Fruit fly (Drosophila melanogaster) whole organism, embryonic: ENCODE results near the gene cup.

Experiments
- Asciz ChIP-seq: fragments of 200-800 bp; sonication (Bioruptor generic); optimal IDR thresholded peaks from 2 replicates; lab custom pipeline; 2017; ENCODE audit warnings: missing biosample characterization, mild to moderate bottlenecking, missing genetic modification characterization, missing genetic modification reagents
- Awh ChIP-seq: fragments of 200-800 bp; sonication (Bioruptor generic); IDR thresholded peaks from 2 replicates; pipeline ENCODE4, ENCODE4 v1.3.6; 2022; ENCODE audit warnings: missing biosample characterization, missing genetic modification characterization
- CG10209 ChIP-seq: fragments of 200-800 bp; sonication (Bioruptor generic); optimal IDR thresholded peaks from 3 replicates; lab custom pipeline; 2017; ENCODE audit warnings: missing biosample characterization, mild to moderate bottlenecking, missing genetic modification characterization, missing genetic modification reagents
- CG10431 ChIP-seq: fragments of 200-800 bp; sonication (Bioruptor generic); optimal IDR thresholded peaks from 3 replicates; lab custom pipeline; 2018; ENCODE audit warnings: missing biosample characterization, mild to moderate bottlenecking, missing genetic modification characterization
- CG13775 ChIP-seq: fragments of 200-800 bp; sonication (Bioruptor generic); optimal IDR thresholded peaks from 3 replicates; lab custom pipeline; 2017; ENCODE audit warnings: missing biosample characterization, mild to moderate bottlenecking, missing genetic modification characterization
- CG17385 ChIP-seq: fragments of 200-800 bp; sonication (Bioruptor generic); optimal IDR thresholded peaks from 3 replicates; lab custom pipeline; 2018; ENCODE audit warnings: missing biosample characterization, mild to moderate bottlenecking, missing genetic modification characterization
- CG17829 ChIP-seq: fragments of 200-800 bp; optimal IDR thresholded peaks from 2 replicates; lab custom pipeline; 2019; ENCODE audit warnings: missing biosample characterization, mild to moderate bottlenecking, missing genetic modification characterization, moderate library complexity
- CG18011 ChIP-seq: fragments of 200-800 bp; sonication (Bioruptor generic); optimal IDR thresholded peaks from 2 replicates; lab custom pipeline; 2017; ENCODE audit warnings: missing biosample characterization, missing genetic modification characterization, mild to moderate bottlenecking, moderate library complexity, missing genotype
- CG18599 ChIP-seq: fragments of 200-800 bp; sonication (Bioruptor generic); optimal IDR thresholded peaks from 3 replicates; lab custom pipeline; 2017; ENCODE audit warnings: missing biosample characterization, missing genetic modification characterization, mild to moderate bottlenecking, moderate library complexity, missing genetic modification reagents
- CG32767 ChIP-seq: fragments of 200-800 bp; sonication (Bioruptor generic); IDR thresholded peaks from 2 replicates; pipeline ENCODE4 v1.3.6; 2022; ENCODE audit warnings: missing biosample characterization, missing genetic modification characterization
- CG3847 ChIP-seq: fragments of 200-800 bp; sonication (Bioruptor generic); IDR thresholded peaks from 2 replicates; pipeline ENCODE4 v1.3.6; 2022; ENCODE audit warnings: missing biosample characterization, missing genetic modification characterization
- CG4360 ChIP-seq: fragments of 200-800 bp; sonication (Bioruptor generic); IDR thresholded peaks from 2 replicates; pipeline ENCODE4 v1.3.6; 2022; ENCODE audit warnings: missing biosample characterization, missing genetic modification characterization
- CG4424 ChIP-seq: fragments of 200-800 bp; sonication (Bioruptor generic); optimal IDR thresholded peaks from 3 replicates; lab custom pipeline; 2016; ENCODE audit warnings: missing biosample characterization, missing genetic modification characterization
- CG6175 ChIP-seq: fragments of 200-800 bp; sonication (Bioruptor generic); IDR thresholded peaks from 3 replicates; pipeline ENCODE4 v1.3.6; 2022; ENCODE audit warnings: missing biosample characterization, missing genetic modification characterization
- CG6254 ChIP-seq: fragments of 200-800 bp; sonication (Bioruptor generic); optimal IDR thresholded peaks from 3 replicates; lab custom pipeline; 2017; ENCODE audit warnings: mild to moderate bottlenecking, missing biosample characterization, missing genetic modification reagents, missing genetic modification characterization
- CG8388 ChIP-seq: fragments of 200-800 bp; sonication (Bioruptor generic); optimal IDR thresholded peaks from 2 replicates; lab custom pipeline; 2019; ENCODE audit warnings: missing biosample characterization, mild to moderate bottlenecking, missing genetic modification characterization, moderate library complexity
- D19B ChIP-seq: fragments of 200-800 bp; sonication (Bioruptor generic); optimal IDR thresholded peaks from 2 replicates; lab custom pipeline; 2017; ENCODE audit warnings: missing biosample characterization, mild to moderate bottlenecking, missing genetic modification characterization
- Dll ChIP-seq: fragments of 200-800 bp; sonication (Bioruptor generic); IDR thresholded peaks from 4 replicates; pipeline ENCODE4 v1.3.6; 2022; ENCODE audit warnings: missing biosample characterization, missing genetic modification characterization; ENCODE audit not compliant: partially characterized antibody
- Eip74EF ChIP-seq, 2 experiments: fragments of 200-800 bp in 1 of 2; fragments of >200 bp in 1 of 2; sonication (Bioruptor generic) in 1 of 2; optimal IDR thresholded peaks; 2 replicates each; lab custom pipeline; 2017 to 2019; ENCODE audit warnings: missing biosample characterization in 2 of 2, missing genetic modification characterization in 2 of 2, mild to moderate bottlenecking in 1 of 2, moderate library complexity in 1 of 2
- Ets65A ChIP-seq: fragments of 200-800 bp; sonication (Bioruptor generic); peaks from one replicate; lab custom pipeline; 2016; ENCODE audit warnings: missing biosample characterization, missing genetic modification characterization
- HmgD ChIP-seq: fragments of 200-800 bp; sonication (Bioruptor generic); optimal IDR thresholded peaks from 3 replicates; lab custom pipeline; 2016; ENCODE audit warnings: missing biosample characterization, missing genetic modification characterization
- Oaz ChIP-seq: fragments of 200-800 bp; sonication (Bioruptor generic); IDR thresholded peaks from 2 replicates; pipeline ENCODE4 v1.3.6; 2022; ENCODE audit warnings: missing biosample characterization, missing genetic modification characterization
- PHDP ChIP-seq: fragments of 200-800 bp; sonication (Bioruptor generic); optimal IDR thresholded peaks from 3 replicates; lab custom pipeline; 2018; ENCODE audit warnings: missing biosample characterization, mild to moderate bottlenecking, missing genetic modification characterization, moderate library complexity
- Rfx ChIP-seq: fragments of 200-800 bp; sonication (Bioruptor generic); IDR thresholded peaks from 2 replicates; pipeline ENCODE4 v1.3.6; 2022; ENCODE audit warnings: missing biosample characterization, missing genetic modification characterization
- bbx ChIP-seq: fragments of 200-800 bp; sonication (Bioruptor generic); IDR thresholded peaks from 2 replicates; pipeline ENCODE4 v1.3.6; 2022; ENCODE audit warnings: missing biosample characterization, missing genetic modification characterization; ENCODE audit not compliant: partially characterized antibody
- br ChIP-seq: fragments of >200 bp; optimal IDR thresholded peaks from 2 replicates; lab custom pipeline; 2017
- caup ChIP-seq: fragments of 200-800 bp; sonication (Bioruptor generic); optimal IDR thresholded peaks from 3 replicates; lab custom pipeline; 2017; ENCODE audit warnings: missing biosample characterization, mild to moderate bottlenecking, missing genetic modification characterization, moderate library complexity; ENCODE audit not compliant: severe bottlenecking
- dysf ChIP-seq: fragments of 200-800 bp; sonication (Bioruptor generic); IDR thresholded peaks from 3 replicates; pipeline ENCODE4 v1.3.6; 2022; ENCODE audit warnings: missing biosample characterization, missing genetic modification characterization
- fu2 ChIP-seq: fragments of 200-800 bp; sonication (Bioruptor generic); optimal IDR thresholded peaks from 2 replicates; lab custom pipeline; 2016; ENCODE audit warnings: missing biosample characterization, missing genetic modification characterization
- grau ChIP-seq: fragments of 200-800 bp; optimal IDR thresholded peaks from 3 replicates; lab custom pipeline; 2019; ENCODE audit warnings: missing biosample characterization, mild to moderate bottlenecking, missing genetic modification characterization, moderate library complexity
- hb ChIP-seq: fragments of 200-800 bp; sonication (Bioruptor generic); IDR thresholded peaks from 3 replicates; pipeline ENCODE4 v1.3.6; 2022; ENCODE audit warnings: missing biosample characterization, missing genetic modification characterization; ENCODE audit not compliant: partially characterized antibody
- hbn ChIP-seq: fragments of 200-800 bp; sonication (Bioruptor generic); IDR thresholded peaks from 2 replicates; pipeline ENCODE4 v1.3.6; 2022; ENCODE audit warnings: missing biosample characterization, missing genetic modification characterization; ENCODE audit not compliant: partially characterized antibody
- hkb ChIP-seq, 2 experiments: fragments of 200-800 bp in 1 of 2; fragments of >200 bp in 1 of 2; sonication (Bioruptor generic) in 1 of 2; IDR thresholded peaks in 1 of 2; optimal IDR thresholded peaks in 1 of 2; 2 replicates each; pipeline versions ENCODE4 v1.3.6 to Lab custom; 2017 to 2022; ENCODE audit warnings: missing biosample characterization in 1 of 2, missing genetic modification characterization in 1 of 2
- inv ChIP-seq: fragments of 200-800 bp; sonication (Bioruptor generic); IDR thresholded peaks from 2 replicates; pipeline ENCODE4 v1.3.6; 2022; ENCODE audit warnings: missing biosample characterization, missing genetic modification characterization; ENCODE audit not compliant: partially characterized antibody
- lola ChIP-seq, 3 experiments: fragments of >200 bp in 2 of 3; fragments of 200-800 bp in 1 of 3; sonication (Bioruptor generic) in 1 of 3; optimal IDR thresholded peaks; 2 replicates each; lab custom pipeline; 2017 to 2019; ENCODE audit warnings: missing biosample characterization in 3 of 3, missing genetic modification characterization in 3 of 3, mild to moderate bottlenecking in 1 of 3, moderate library complexity in 1 of 3
- maf-S ChIP-seq: fragments of 200-800 bp; sonication (Bioruptor generic); optimal IDR thresholded peaks from 2 replicates; lab custom pipeline; 2016; ENCODE audit warnings: missing biosample characterization, missing genetic modification characterization
- nom ChIP-seq: fragments of 200-800 bp; sonication (Bioruptor generic); optimal IDR thresholded peaks from 2 replicates; lab custom pipeline; 2017; ENCODE audit warnings: missing biosample characterization, missing genetic modification characterization, mild to moderate bottlenecking, moderate library complexity, missing genetic modification reagents
- onecut ChIP-seq: fragments of 200-800 bp; sonication (Bioruptor generic); IDR thresholded peaks from 2 replicates; pipeline ENCODE4 v1.3.6; 2022; ENCODE audit warnings: missing biosample characterization, missing genetic modification characterization
- phol ChIP-seq: fragments of 200-800 bp; sonication (Bioruptor generic); optimal IDR thresholded peaks from 3 replicates; lab custom pipeline; 2018; ENCODE audit warnings: missing biosample characterization, mild to moderate bottlenecking, missing genetic modification characterization, moderate library complexity
- prd ChIP-seq, 3 experiments: fragments of >200 bp in 2 of 3; fragments of 200-800 bp in 1 of 3; sonication (Bioruptor generic) in 1 of 3; optimal IDR thresholded peaks in 2 of 3; IDR thresholded peaks in 1 of 3; 2 replicates in 2 of 3; 3 replicates in 1 of 3; pipeline versions ENCODE4 v1.3.6 to Lab custom; 2017 to 2022; ENCODE audit warnings: missing biosample characterization in 1 of 3, missing genetic modification characterization in 1 of 3
- pum ChIP-seq: fragments of 200-800 bp; sonication (Bioruptor generic); optimal IDR thresholded peaks from 2 replicates; lab custom pipeline; 2016; ENCODE audit warnings: missing biosample characterization, missing genetic modification characterization
- ranshi ChIP-seq: fragments of 200-800 bp; sonication (Bioruptor generic); IDR thresholded peaks from 2 replicates; pipeline ENCODE4 v1.3.6; 2022; ENCODE audit warnings: missing biosample characterization, missing genetic modification characterization
- sob ChIP-seq: fragments of 200-800 bp; sonication (Bioruptor generic); IDR thresholded peaks from 2 replicates; pipeline ENCODE4 v1.3.6; 2022; ENCODE audit warnings: missing biosample characterization, missing genetic modification characterization
- sug ChIP-seq: fragments of 200-800 bp; optimal IDR thresholded peaks from 2 replicates; lab custom pipeline; 2019; ENCODE audit warnings: missing biosample characterization, mild to moderate bottlenecking, missing genetic modification characterization, moderate library complexity
- tap ChIP-seq: fragments of 200-800 bp; optimal IDR thresholded peaks from 3 replicates; lab custom pipeline; 2019; ENCODE audit warnings: missing biosample characterization, mild to moderate bottlenecking, missing genetic modification characterization, moderate library complexity
- unc-4 ChIP-seq: fragments of 200-800 bp; sonication (Bioruptor generic); IDR thresholded peaks from 2 replicates; pipeline ENCODE4 v1.3.6; 2022; ENCODE audit warnings: missing biosample characterization, missing genetic modification characterization; ENCODE audit not compliant: partially characterized antibody

The cup gene

dm6 chr2L:6667719-6668325 lies 4.4 kb downstream of the cup start, which contains the start of gene Galt (continued):
- TF ChIP-seq CG18599 (peak; percentile 21), hbn (peak; percentile 37; the same call in 1 of the 2 replicates), caup (GFP tag; lab: Kevin White, UChicago) (peak; percentile 48), hb (GFP tag; lab: Robert Waterston, UW) (peak; percentile 76), sob (peak; percentile 59; the same call in 1 of the 2 replicates), phol (peak; percentile 40), CG10209 (GFP tag; lab: Kevin White, UChicago) (peak; percentile 20), inv (GFP tag; lab: Robert Waterston, UW) (peak; percentile 52; the same call in 1 of the 2 replicates), onecut (peak; percentile 28), dysf (GFP tag; lab: Robert Waterston, UW) (peak; percentile 24; the same call in 1 of the 3 replicates), pum (GFP tag; lab: Kevin White, UChicago) (no peak), tap (peak; percentile 26), unc-4 (GFP tag; lab: Robert Waterston, UW) (peak; percentile 63), CG13775 (peak; percentile 22), Dll (GFP tag; lab: Robert Waterston, UW) (peak; percentile 77), CG10431 (GFP tag; lab: Kevin White, UChicago) (peak; percentile 38), CG6175 (GFP tag; lab: Robert Waterston, UW) (no peak), maf-S (GFP tag; lab: Kevin White, UChicago) (no peak), CG4360 (GFP tag; lab: Robert Waterston, UW) (0 out of 2 replicates have a peak, but pooled peaks have one; percentile 16), br (lab: Kevin White, UChicago) (no peak), nom (GFP tag; lab: Kevin White, UChicago) (peak; percentile 47), Ets65A (GFP tag; lab: Kevin White, UChicago) (peak; percentile 82), fu2 (GFP tag; lab: Kevin White, UChicago) (no peak), sug (peak; percentile 79), bbx (peak; percentile 47; the same call in 1 of the 2 replicates), Eip74EF (GFP tag; optimal IDR thresholded peaks at IDR 0.05; lab: Kevin White, UChicago) (peak in 1 of 2 experiments; percentile 24), CG17829 (tag; lab: Kevin White, UChicago) (peak; percentile 64), lola (GFP tag; optimal IDR thresholded peaks at IDR 0.05; lab: Kevin White, UChicago) (peak in 1 of 3 experiments; percentile 31), CG32767 (GFP tag; lab: Robert Waterston, UW) (0 out of 2 replicates have a peak, but pooled peaks have one; percentile 21), hkb (optimal IDR thresholded peaks at IDR 0.05; lab: Kevin White, UChicago) (no peak), hkb (GFP tag; IDR thresholded peaks at IDR 0.05; lab: Robert Waterston, UW) (peak; percentile 30), CG8388 (peak; percentile 5), HmgD (GFP tag; lab: Kevin White, UChicago) (no peak), D19B (peak; percentile 80), CG6254 (GFP tag; lab: Kevin White, UChicago) (no peak), CG18011 (GFP tag; lab: Kevin White, UChicago) (no peak), Oaz (no peak), Asciz (peak; percentile 6), CG17385 (GFP tag; lab: Kevin White, UChicago) (peak; percentile 31), prd (optimal IDR thresholded peaks at IDR 0.05; lab: Kevin White, UChicago) (no peak), prd (GFP tag; IDR thresholded peaks at IDR 0.05; lab: Robert Waterston, UW) (0 out of 3 replicates have a peak, but pooled peaks have one; percentile 36), PHDP (tag; lab: Kevin White, UChicago) (peak; percentile 64), grau (tag; lab: Kevin White, UChicago) (peak; percentile 50), Rfx (GFP tag; lab: Robert Waterston, UW) (peak; percentile 61), CG3847 (GFP tag; lab: Robert Waterston, UW) (no peak), ranshi (GFP tag; lab: Robert Waterston, UW) (peak; percentile 35; the same call in 1 of the 2 replicates), CG4424 (GFP tag; lab: Kevin White, UChicago) (peak; percentile 17), Awh (no peak; the same call in 1 of the 2 replicates)
